Fruit fly (Drosophila melanogaster) whole organism, embryonic: ENCODE results near the gene dnc.

ENCODE experiments used
- Ada2b ChIP-seq: fragments of 200-800 bp; sonication (Bioruptor generic); IDR thresholded peaks from 2 replicates; pipeline ENCODE4 v1.3.6; 2022; ENCODE audit warnings: missing biosample characterization, missing genetic modification characterization
- CG13296 ChIP-seq: fragments of 200-800 bp; sonication (Bioruptor generic); optimal IDR thresholded peaks from 3 replicates; lab custom pipeline; 2018; ENCODE audit warnings: missing biosample characterization, mild to moderate bottlenecking, missing genetic modification characterization
- CG15073 ChIP-seq: fragments of 200-800 bp; sonication (Bioruptor generic); optimal IDR thresholded peaks from 2 replicates; lab custom pipeline; 2016; ENCODE audit warnings: missing biosample characterization, missing genetic modification characterization
- CG1602 ChIP-seq: fragments of 200-800 bp; sonication (Bioruptor generic); optimal IDR thresholded peaks from 3 replicates; lab custom pipeline; 2016; ENCODE audit warnings: missing biosample characterization, missing genetic modification characterization
- CG1603 ChIP-seq: fragments of 200-800 bp; sonication (Bioruptor generic); optimal IDR thresholded peaks from 2 replicates; lab custom pipeline; 2019; ENCODE audit warnings: missing biosample characterization, mild to moderate bottlenecking, missing genetic modification characterization, moderate library complexity
- CG16779 ChIP-seq: fragments of 200-800 bp; sonication (Bioruptor generic); IDR thresholded peaks from 2 replicates; pipeline ENCODE4 v1.3.6; 2022; ENCODE audit warnings: missing biosample characterization, missing genetic modification characterization
- CG17568 ChIP-seq: fragments of 200-800 bp; sonication (Bioruptor generic); optimal IDR thresholded peaks from 2 replicates; lab custom pipeline; 2018; ENCODE audit warnings: missing biosample characterization, mild to moderate bottlenecking, missing genetic modification characterization, moderate library complexity
- CG18476 ChIP-seq: fragments of 200-800 bp; sonication (Bioruptor generic); optimal IDR thresholded peaks from 2 replicates; lab custom pipeline; 2016; ENCODE audit warnings: missing biosample characterization, mild to moderate bottlenecking, missing genetic modification characterization
- CG2129 ChIP-seq: fragments of 200-800 bp; sonication (Bioruptor generic); IDR thresholded peaks from 2 replicates; pipeline ENCODE4 v1.3.6; 2022; ENCODE audit warnings: missing biosample characterization, missing genetic modification characterization; ENCODE audit not compliant: partially characterized antibody
- CG30020 ChIP-seq: fragments of 200-800 bp; optimal IDR thresholded peaks from 2 replicates; lab custom pipeline; 2019; ENCODE audit warnings: missing biosample characterization, mild to moderate bottlenecking, missing genetic modification characterization, moderate library complexity
- CG4707 ChIP-seq: fragments of 200-800 bp; sonication (Bioruptor generic); optimal IDR thresholded peaks from 2 replicates; lab custom pipeline; 2018; ENCODE audit warnings: missing biosample characterization, mild to moderate bottlenecking, missing genetic modification characterization, moderate library complexity
- CG6175 ChIP-seq: fragments of 200-800 bp; sonication (Bioruptor generic); IDR thresholded peaks from 3 replicates; pipeline ENCODE4 v1.3.6; 2022; ENCODE audit warnings: missing biosample characterization, missing genetic modification characterization
- CG7786 ChIP-seq: fragments of 200-800 bp; sonication (Bioruptor generic); optimal IDR thresholded peaks from 2 replicates; lab custom pipeline; 2016; ENCODE audit warnings: missing biosample characterization, missing genetic modification characterization
- CG8290 ChIP-seq, 3 experiments: fragments of 200-800 bp; sonication (Bioruptor generic); optimal IDR thresholded peaks; 2 replicates each; lab custom pipeline; 2016 to 2019; ENCODE audit warnings: missing biosample characterization in 3 of 3, missing genetic modification characterization in 3 of 3, mild to moderate bottlenecking in 2 of 3, moderate library complexity in 1 of 3
- CG8359 ChIP-seq: fragments of 200-800 bp; sonication (Bioruptor generic); optimal IDR thresholded peaks from 2 replicates; lab custom pipeline; 2017; ENCODE audit warnings: missing biosample characterization, mild to moderate bottlenecking, missing genetic modification characterization, borderline replicate concordance
- CG9876 ChIP-seq: fragments of 200-800 bp; sonication (Bioruptor generic); optimal IDR thresholded peaks from 2 replicates; lab custom pipeline; 2016; ENCODE audit warnings: missing biosample characterization, missing genetic modification characterization
- Dll ChIP-seq: fragments of 200-800 bp; sonication (Bioruptor generic); IDR thresholded peaks from 4 replicates; pipeline ENCODE4 v1.3.6; 2022; ENCODE audit warnings: missing biosample characterization, missing genetic modification characterization; ENCODE audit not compliant: partially characterized antibody
- Elba2 ChIP-seq: fragments of 200-800 bp; sonication (Bioruptor generic); optimal IDR thresholded peaks from 3 replicates; lab custom pipeline; 2016; ENCODE audit warnings: missing biosample characterization, missing genetic modification characterization
- Fer1 ChIP-seq: fragments of 200-800 bp; sonication (Bioruptor generic); optimal IDR thresholded peaks from 2 replicates; lab custom pipeline; 2017; ENCODE audit warnings: missing biosample characterization, mild to moderate bottlenecking, missing genetic modification characterization
- HHEX ChIP-seq: fragments of 200-800 bp; sonication (Bioruptor generic); optimal IDR thresholded peaks from 3 replicates; lab custom pipeline; 2017; ENCODE audit warnings: missing biosample characterization, mild to moderate bottlenecking, missing genetic modification characterization, missing genetic modification reagents
- HmgD ChIP-seq: fragments of 200-800 bp; sonication (Bioruptor generic); optimal IDR thresholded peaks from 3 replicates; lab custom pipeline; 2016; ENCODE audit warnings: missing biosample characterization, missing genetic modification characterization
- HmgZ ChIP-seq: fragments of 200-800 bp; sonication (Bioruptor generic); optimal IDR thresholded peaks from 2 replicates; lab custom pipeline; 2018; ENCODE audit warnings: missing biosample characterization, mild to moderate bottlenecking, missing genetic modification characterization
- Hr3 ChIP-seq: fragments of 200-800 bp; sonication (Bioruptor generic); optimal IDR thresholded peaks from 3 replicates; lab custom pipeline; 2016; ENCODE audit warnings: missing biosample characterization, missing genetic modification characterization
- Hr51 ChIP-seq, 2 experiments: fragments of 200-800 bp; sonication (Bioruptor generic); optimal IDR thresholded peaks; 2 replicates in 1 of 2; 3 replicates in 1 of 2; lab custom pipeline; 2016 to 2018; ENCODE audit warnings: missing biosample characterization in 2 of 2, missing genetic modification characterization in 2 of 2, mild to moderate bottlenecking in 1 of 2, moderate library complexity in 1 of 2
- Kr ChIP-seq: fragments of 200-800 bp; sonication (Bioruptor generic); optimal IDR thresholded peaks from 2 replicates; lab custom pipeline; 2017; ENCODE audit warnings: missing biosample characterization, mild to moderate bottlenecking, missing genetic modification characterization
- MTF-1 ChIP-seq: fragments of 200-800 bp; sonication (Bioruptor generic); optimal IDR thresholded peaks from 2 replicates; lab custom pipeline; 2018; ENCODE audit warnings: missing biosample characterization, mild to moderate bottlenecking, missing genetic modification characterization, borderline replicate concordance
- Med ChIP-seq: fragments of 200-800 bp; sonication (Bioruptor generic); peaks from one replicate; lab custom pipeline; 2016; ENCODE audit warnings: missing biosample characterization, missing genetic modification characterization, mild to moderate bottlenecking, inconsistent platforms, moderate library complexity
- Myb ChIP-seq: fragments of 200-800 bp; sonication (Bioruptor generic); optimal IDR thresholded peaks from 2 replicates; lab custom pipeline; 2016; ENCODE audit warnings: missing biosample characterization, missing genetic modification characterization
- Nf-YB ChIP-seq: fragments of 200-800 bp; sonication (Bioruptor generic); optimal IDR thresholded peaks from 3 replicates; lab custom pipeline; 2019; ENCODE audit warnings: missing biosample characterization, mild to moderate bottlenecking, missing genetic modification characterization, moderate library complexity
- Nf-YC ChIP-seq: fragments of 200-800 bp; optimal IDR thresholded peaks from 3 replicates; lab custom pipeline; 2019; ENCODE audit warnings: missing biosample characterization, mild to moderate bottlenecking, missing genetic modification characterization, moderate library complexity
- Tbp ChIP-seq: fragments of >200 bp; optimal IDR thresholded peaks from 2 replicates; lab custom pipeline; 2018; ENCODE audit warnings: missing biosample characterization, missing genetic modification characterization
- ap ChIP-seq: fragments of 200-800 bp; sonication (Bioruptor generic); IDR thresholded peaks from 2 replicates; pipeline ENCODE4 v1.3.6; 2022; ENCODE audit warnings: missing biosample characterization, missing genetic modification characterization
- ase ChIP-seq: fragments of 200-800 bp; sonication (Bioruptor generic); IDR thresholded peaks from 3 replicates; pipeline ENCODE4 v1.3.6; 2022; ENCODE audit warnings: missing biosample characterization, missing genetic modification characterization
- cato ChIP-seq: fragments of 200-800 bp; sonication (Bioruptor generic); optimal IDR thresholded peaks from 2 replicates; lab custom pipeline; 2016; ENCODE audit warnings: missing biosample characterization, missing genetic modification characterization, borderline replicate concordance
- chif ChIP-seq, 2 experiments: fragments of 200-800 bp; sonication (Bioruptor generic); optimal IDR thresholded peaks; 3 replicates each; lab custom pipeline; 2016; ENCODE audit warnings: missing biosample characterization in 2 of 2, missing genetic modification characterization in 2 of 2
- fd96Cb ChIP-seq: fragments of 200-800 bp; sonication (Bioruptor generic); optimal IDR thresholded peaks from 2 replicates; lab custom pipeline; 2018; ENCODE audit warnings: missing biosample characterization, mild to moderate bottlenecking, missing genetic modification characterization, moderate library complexity
- gem ChIP-seq: fragments of 200-800 bp; sonication (Bioruptor generic); optimal IDR thresholded peaks from 2 replicates; lab custom pipeline; 2019; ENCODE audit warnings: missing biosample characterization, mild to moderate bottlenecking, missing genetic modification characterization, moderate library complexity
- grau ChIP-seq: fragments of 200-800 bp; optimal IDR thresholded peaks from 3 replicates; lab custom pipeline; 2019; ENCODE audit warnings: missing biosample characterization, mild to moderate bottlenecking, missing genetic modification characterization, moderate library complexity
- hbn ChIP-seq: fragments of 200-800 bp; sonication (Bioruptor generic); IDR thresholded peaks from 2 replicates; pipeline ENCODE4 v1.3.6; 2022; ENCODE audit warnings: missing biosample characterization, missing genetic modification characterization; ENCODE audit not compliant: partially characterized antibody
- insv ChIP-seq, 2 experiments: fragments of 200-800 bp; sonication (Bioruptor generic); optimal IDR thresholded peaks; 3 replicates each; lab custom pipeline; 2016 to 2018; ENCODE audit warnings: missing biosample characterization in 2 of 2, missing genetic modification characterization in 2 of 2
- lov ChIP-seq, 2 experiments: fragments of 200-800 bp in 1 of 2; fragments of >200 bp in 1 of 2; sonication (Bioruptor generic) in 1 of 2; IDR thresholded peaks in 1 of 2; optimal IDR thresholded peaks in 1 of 2; 2 replicates in 1 of 2; 3 replicates in 1 of 2; pipeline versions ENCODE4 v1.3.6 to Lab custom; 2017 to 2022; ENCODE audit warnings: missing biosample characterization in 1 of 2, missing genetic modification characterization in 1 of 2
- prd ChIP-seq, 3 experiments: fragments of >200 bp in 2 of 3; fragments of 200-800 bp in 1 of 3; sonication (Bioruptor generic) in 1 of 3; optimal IDR thresholded peaks in 2 of 3; IDR thresholded peaks in 1 of 3; 2 replicates in 2 of 3; 3 replicates in 1 of 3; pipeline versions ENCODE4 v1.3.6 to Lab custom; 2017 to 2022; ENCODE audit warnings: missing biosample characterization in 1 of 3, missing genetic modification characterization in 1 of 3
- pzg ChIP-seq: fragments of 200-800 bp; sonication (Bioruptor generic); optimal IDR thresholded peaks from 3 replicates; lab custom pipeline; 2018; ENCODE audit warnings: missing biosample characterization, mild to moderate bottlenecking, missing genetic modification characterization, moderate library complexity
- sima ChIP-seq: fragments of 200-800 bp; sonication (Bioruptor generic); optimal IDR thresholded peaks from 2 replicates; lab custom pipeline; 2016; ENCODE audit warnings: missing biosample characterization, missing genetic modification characterization
- slp2 ChIP-seq: fragments of 200-800 bp; sonication (Bioruptor generic); optimal IDR thresholded peaks from 2 replicates; lab custom pipeline; 2016; ENCODE audit warnings: missing biosample characterization, missing genetic modification characterization
- tio ChIP-seq: fragments of 200-800 bp; sonication (Bioruptor generic); optimal IDR thresholded peaks from 2 replicates; lab custom pipeline; 2017; ENCODE audit warnings: missing biosample characterization, missing genetic modification characterization, inconsistent platforms

The dnc gene

dm6 chrX:3288909-3289706 is 112.9 kb downstream of the dnc start (continued):
- TF ChIP-seq gem (tag; lab: Kevin White, UChicago), result peak; percentile 67
- TF ChIP-seq CG13296 (GFP tag; lab: Kevin White, UChicago), result no peak
- peak; percentile 46 for TF ChIP-seq fd96Cb (tag; lab: Kevin White, UChicago)
- no peak for TF ChIP-seq CG4707 (GFP tag; lab: Kevin White, UChicago)
- TF ChIP-seq MTF-1 (GFP tag; lab: Kevin White, UChicago), result no peak
- no peak for TF ChIP-seq pzg
- TF ChIP-seq Elba2, result no peak
- no peak for TF ChIP-seq slp2 (GFP tag; lab: Kevin White, UChicago)
- peak in 1 of 2 experiments; percentile 50 for TF ChIP-seq Hr51 (GFP tag; optimal IDR thresholded peaks at IDR 0.05; lab: Kevin White, UChicago)
- no peak for TF ChIP-seq ap
- no peak for TF ChIP-seq CG6175 (GFP tag; lab: Robert Waterston, UW)
- TF ChIP-seq Myb (GFP tag; lab: Kevin White, UChicago), result no peak
- no peak for TF ChIP-seq CG30020 (tag; lab: Kevin White, UChicago)
- TF ChIP-seq Tbp, result no peak
- TF ChIP-seq HHEX (GFP tag; lab: Kevin White, UChicago), result peak; percentile 38
- 0 out of 3 replicates have a peak, but pooled peaks have one; percentile 39 for TF ChIP-seq ase (GFP tag; lab: Robert Waterston, UW)
- TF ChIP-seq CG16779 (GFP tag; lab: Robert Waterston, UW), result no peak
- peak in 1 of 2 experiments; percentile 19 for TF ChIP-seq chif (GFP tag; optimal IDR thresholded peaks at IDR 0.05; lab: Kevin White, UChicago)
- TF ChIP-seq sima (GFP tag; lab: Kevin White, UChicago), result no peak
- TF ChIP-seq Med, result peak; percentile 85
- no peak for TF ChIP-seq cato (GFP tag; lab: Kevin White, UChicago)
- TF ChIP-seq Nf-YC (tag; lab: Kevin White, UChicago), result no peak
- TF ChIP-seq Kr, result no peak
- TF ChIP-seq Fer1 (GFP tag; lab: Kevin White, UChicago), result peak; percentile 17
- TF ChIP-seq CG9876 (GFP tag; lab: Kevin White, UChicago), result no peak
- TF ChIP-seq CG2129 (GFP tag; lab: Robert Waterston, UW), result no peak
- TF ChIP-seq prd (optimal IDR thresholded peaks at IDR 0.05; lab: Kevin White, UChicago), result no peak
- TF ChIP-seq prd (GFP tag; IDR thresholded peaks at IDR 0.05; lab: Robert Waterston, UW), result peak; percentile 52
- TF ChIP-seq Nf-YB, result peak; percentile 3
- no peak for TF ChIP-seq CG17568 (GFP tag; lab: Kevin White, UChicago)
- TF ChIP-seq tio (GFP tag; lab: Kevin White, UChicago), result peak; percentile 8
- no peak for TF ChIP-seq hbn
- TF ChIP-seq CG7786, result no peak
- peak; percentile 15 for TF ChIP-seq CG1602
- TF ChIP-seq Ada2b (GFP tag; lab: Robert Waterston, UW), result peak; percentile 42; the same call in 1 of the 2 replicates
- peak; percentile 55 for TF ChIP-seq grau (tag; lab: Kevin White, UChicago)
- no peak for TF ChIP-seq HmgD (GFP tag; lab: Kevin White, UChicago)
- no peak for TF ChIP-seq CG8359 (GFP tag; lab: Kevin White, UChicago)
- no peak for TF ChIP-seq Dll (GFP tag; lab: Robert Waterston, UW)
- TF ChIP-seq HmgZ (tag; lab: Kevin White, UChicago), result no peak
- no peak for TF ChIP-seq CG15073 (GFP tag; lab: Kevin White, UChicago)
- TF ChIP-seq Hr3 (GFP tag; lab: Kevin White, UChicago), result peak; percentile 41
- peak; percentile 26 for TF ChIP-seq CG1603 (tag; lab: Kevin White, UChicago)
- no peak for TF ChIP-seq CG18476
- TF ChIP-seq insv (GFP tag; optimal IDR thresholded peaks at IDR 0.05; lab: Kevin White, UChicago), result no peak
- TF ChIP-seq lov (optimal IDR thresholded peaks at IDR 0.05; lab: Kevin White, UChicago), result no peak
- TF ChIP-seq lov (GFP tag; IDR thresholded peaks at IDR 0.05; lab: Robert Waterston, UW), result 0 out of 3 replicates have a peak, but pooled peaks have one; percentile 15
- TF ChIP-seq CG8290 (GFP tag; optimal IDR thresholded peaks at IDR 0.05; lab: Kevin White, UChicago), result peak; percentile 39
- TF ChIP-seq CG8290 (tag; optimal IDR thresholded peaks at IDR 0.05; lab: Kevin White, UChicago), result peak; percentile 23 to 30
